Worm (Caenorhabditis elegans): ENCODE measurements around the gene C02H6.1.

The C02H6.1 gene

DNA sequence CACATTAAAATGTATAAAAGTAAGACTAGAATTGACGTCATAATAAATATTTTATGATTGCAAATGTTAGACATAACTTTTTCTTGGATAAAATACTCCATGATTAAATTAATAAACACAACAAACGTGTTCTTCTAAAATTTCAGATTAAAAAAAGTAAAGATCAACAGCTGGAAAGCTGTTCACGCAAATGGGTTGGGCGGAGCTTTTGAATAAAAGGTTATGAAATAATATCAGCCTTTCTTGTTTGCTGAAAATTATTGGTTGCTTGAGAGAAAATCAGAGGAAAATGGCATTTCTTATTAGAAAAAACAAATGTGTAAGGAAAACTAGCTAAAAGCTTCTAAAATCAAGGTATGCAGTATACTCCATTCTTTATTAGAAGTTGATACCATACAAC lies 1.9 kb downstream of the C02H6.1 start, which contains the start of gene C02H6.3:
C02H6.3 (minus strand) TSS at position 101 of the 400 bp plus-strand sequence.
- TF ChIP-seq zip-8 (tag; optimal IDR thresholded peaks at IDR 0.05): no peak
- TF ChIP-seq nhr-2 (tag; optimal IDR thresholded peaks at IDR 0.05): no peak
- no peak for TF ChIP-seq nhr-28 (tag; optimal IDR thresholded peaks at IDR 0.05)
- TF ChIP-seq hlh-1 (tag; optimal IDR thresholded peaks at IDR 0.05): no peak
- no peak for TF ChIP-seq bed-3 (GFP tag; optimal IDR thresholded peaks at IDR 0.05)
- TF ChIP-seq blmp-1 (tag; optimal IDR thresholded peaks at IDR 0.05): no peak
- TF ChIP-seq unc-120 (tag; optimal IDR thresholded peaks at IDR 0.05; ENCODE audit: poor library complexity, severe bottlenecking): no peak
- no peak for TF ChIP-seq lsy-2 (tag; optimal IDR thresholded peaks at IDR 0.05)
- TF ChIP-seq lin-32 (GFP tag; optimal IDR thresholded peaks at IDR 0.05): no peak
- no peak for TF ChIP-seq nhr-76 (tag; optimal IDR thresholded peaks at IDR 0.05)
- no peak for TF ChIP-seq tbx-8 (GFP tag; optimal IDR thresholded peaks at IDR 0.05)
- TF ChIP-seq unc-39 (tag; optimal IDR thresholded peaks at IDR 0.05): no peak
- TF ChIP-seq ceh-83 (GFP tag; optimal IDR thresholded peaks at IDR 0.05): no peak
- no peak for TF ChIP-seq mep-1 (tag; optimal IDR thresholded peaks at IDR 0.05)
- TF ChIP-seq mls-2 (tag; optimal IDR thresholded peaks at IDR 0.05): no peak

DNA sequence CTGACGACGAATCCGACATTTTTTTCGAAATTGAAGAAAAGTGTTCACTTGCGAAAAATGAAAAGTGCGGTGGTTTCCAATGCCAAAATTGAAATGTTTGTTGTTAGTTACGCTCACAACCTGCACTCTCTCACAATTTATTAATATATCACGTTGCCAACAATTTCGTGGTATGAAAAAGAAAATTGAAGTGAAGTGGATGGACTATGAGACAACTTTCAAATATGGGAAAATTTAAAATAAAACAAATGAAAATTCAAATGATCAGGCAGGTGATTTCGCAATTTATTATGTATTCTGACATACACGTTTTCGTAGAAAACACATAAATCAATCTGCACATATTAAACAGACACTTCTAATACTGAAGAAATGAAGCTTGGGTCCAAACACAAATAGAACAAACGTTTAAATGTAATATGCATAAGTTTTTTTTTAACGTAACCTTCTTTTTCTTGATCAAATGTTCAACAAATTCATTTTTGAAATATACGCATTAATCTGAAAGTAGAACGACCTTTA lies 3.6 kb downstream of the C02H6.1 start, which contains the start of gene srp-6:
srp-6 (minus strand) TSS at position 51 of the 522 bp plus-strand sequence.
- TF ChIP-seq nhr-76 (tag; optimal IDR thresholded peaks at IDR 0.05) (no peak), lin-13 (tag; optimal IDR thresholded peaks at IDR 0.05) (no peak), elt-3 (tag; optimal IDR thresholded peaks at IDR 0.05) (no peak), nhr-12 (tag; optimal IDR thresholded peaks at IDR 0.05) (no peak)

DNA sequence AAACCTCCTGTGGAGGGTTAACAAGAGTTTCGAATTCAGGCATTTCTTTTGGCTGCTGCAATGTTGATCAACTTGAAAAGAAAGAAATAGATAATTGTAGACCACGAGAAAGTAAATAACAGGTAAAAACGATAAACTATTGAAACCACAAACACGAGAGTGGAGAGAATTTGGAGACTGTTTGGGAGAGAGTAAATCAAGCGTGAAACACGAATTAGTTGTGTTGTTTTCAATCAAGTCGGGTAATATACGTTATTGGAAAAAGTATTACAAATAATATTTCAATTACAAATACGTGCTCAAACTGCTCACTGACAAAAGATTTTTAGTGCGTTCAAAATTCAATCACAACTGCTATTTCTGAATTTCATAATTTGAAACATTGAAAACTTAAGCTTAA lies 8.7 kb downstream of the C02H6.1 start, which contains the start of gene C03G6.17:
C03G6.17 (minus strand) TSS at position 101 of the 400 bp plus-strand sequence.
- TF ChIP-seq hlh-1 (tag; optimal IDR thresholded peaks at IDR 0.05) (no peak), mab-5 (tag; optimal IDR thresholded peaks at IDR 0.05) (no peak), lin-13 (tag; optimal IDR thresholded peaks at IDR 0.05) (no peak), ham-2 (GFP tag; optimal IDR thresholded peaks at IDR 0.05) (no peak), mls-2 (tag; optimal IDR thresholded peaks at IDR 0.05) (no peak), nhr-237 (tag; optimal IDR thresholded peaks at IDR 0.05) (no peak), lin-32 (GFP tag; optimal IDR thresholded peaks at IDR 0.05) (no peak), drap-1 (GFP tag; optimal IDR thresholded peaks at IDR 0.05) (no peak), sptf-1 (tag; optimal IDR thresholded peaks at IDR 0.05) (no peak), zip-8 (tag; optimal IDR thresholded peaks at IDR 0.05) (no peak), tbx-8 (GFP tag; optimal IDR thresholded peaks at IDR 0.05) (no peak), ceh-39 (tag; optimal IDR thresholded peaks at IDR 0.05) (no peak), unc-39 (tag; optimal IDR thresholded peaks at IDR 0.05) (no peak), ztf-11 (tag; optimal IDR thresholded peaks at IDR 0.05) (no peak), elt-1 (tag; optimal IDR thresholded peaks at IDR 0.05; ENCODE audit: borderline replicate concordance, insufficient read depth) (no peak), elt-3 (tag; optimal IDR thresholded peaks at IDR 0.05) (no peak), flh-1 (GFP tag; optimal IDR thresholded peaks at IDR 0.05) (no peak), nhr-28 (tag; optimal IDR thresholded peaks at IDR 0.05) (no peak)

DNA sequence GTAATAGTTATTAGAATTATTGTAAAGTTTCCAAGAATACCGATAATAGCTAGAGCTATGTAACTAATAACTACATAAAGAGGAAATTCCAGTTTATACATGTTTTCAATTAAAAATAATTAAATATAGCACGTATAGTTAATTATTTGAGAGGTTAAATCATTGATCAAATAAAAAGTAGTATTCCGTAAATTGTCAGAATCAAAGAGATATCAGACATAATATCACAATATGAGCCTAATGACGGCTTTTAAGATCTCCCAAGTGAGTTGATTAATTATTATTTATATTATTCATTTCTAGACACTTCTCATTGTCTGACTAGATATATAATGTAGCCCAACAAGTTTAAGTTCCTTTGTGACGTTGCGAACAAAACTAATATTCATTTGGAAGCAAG lies 10.3 kb downstream of the C02H6.1 start, which contains the start of gene srsx-24:
srsx-24 (minus strand) TSS at position 101 of the 400 bp plus-strand sequence.
- TF ChIP-seq M03D4.4 (tag; optimal IDR thresholded peaks at IDR 0.05): no peak
- no peak for TF ChIP-seq sptf-1 (tag; optimal IDR thresholded peaks at IDR 0.05)

DNA sequence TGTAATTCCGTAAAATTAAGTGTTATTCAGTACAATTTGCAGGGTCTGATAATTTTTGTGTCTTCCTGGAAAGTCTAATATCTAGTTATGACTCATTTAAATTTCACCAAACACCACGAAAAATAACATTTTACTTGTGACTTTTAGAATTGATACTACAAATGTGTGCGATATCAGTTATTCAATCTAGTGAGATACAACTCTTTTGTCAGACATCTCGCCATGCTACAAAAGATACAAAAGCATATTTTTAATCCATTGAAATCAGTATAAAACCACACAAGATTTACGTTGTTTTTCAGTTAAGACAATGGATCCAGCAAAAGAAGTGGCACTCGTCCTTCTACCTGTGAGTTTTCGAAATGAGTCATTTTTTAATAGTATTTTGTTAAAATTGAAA lies 15.6 kb downstream of the C02H6.1 start, which contains the start of gene srx-56:
srx-56 (plus strand) TSS at position 301 of the 400 bp plus-strand sequence.
- TF ChIP-seq lin-13 (tag; optimal IDR thresholded peaks at IDR 0.05): no peak
- no peak for TF ChIP-seq nhr-2 (tag; optimal IDR thresholded peaks at IDR 0.05)
- no peak for TF ChIP-seq lsy-2 (tag; optimal IDR thresholded peaks at IDR 0.05)
- TF ChIP-seq drap-1 (GFP tag; optimal IDR thresholded peaks at IDR 0.05): no peak
- TF ChIP-seq mep-1 (tag; optimal IDR thresholded peaks at IDR 0.05): no peak
- TF ChIP-seq mls-2 (tag; optimal IDR thresholded peaks at IDR 0.05): no peak
- no peak for TF ChIP-seq ceh-43 (GFP tag; optimal IDR thresholded peaks at IDR 0.05)
- no peak for TF ChIP-seq ceh-83 (GFP tag; optimal IDR thresholded peaks at IDR 0.05)
- TF ChIP-seq pha-4 (tag; optimal IDR thresholded peaks at IDR 0.05): no peak
- TF ChIP-seq blmp-1 (tag; optimal IDR thresholded peaks at IDR 0.05): no peak
- TF ChIP-seq bed-3 (GFP tag; optimal IDR thresholded peaks at IDR 0.05): no peak
- no peak for TF ChIP-seq cnd-1 (tag; optimal IDR thresholded peaks at IDR 0.05)
- TF ChIP-seq unc-120 (tag; optimal IDR thresholded peaks at IDR 0.05; ENCODE audit: poor library complexity, severe bottlenecking): no peak
- TF ChIP-seq unc-39 (tag; optimal IDR thresholded peaks at IDR 0.05): no peak
- no peak for TF ChIP-seq nhr-76 (tag; optimal IDR thresholded peaks at IDR 0.05)
- no peak for TF ChIP-seq zip-8 (tag; optimal IDR thresholded peaks at IDR 0.05)
- TF ChIP-seq mab-5 (tag; optimal IDR thresholded peaks at IDR 0.05): no peak
